Worm (Caenorhabditis elegans) whole organism, L1 larva: ENCODE results near the gene dmsr-5.
A peak's percentile ranks its signal among the peaks of the same experiment; 100 is the strongest.

Experiments used
- C04F5.9 ChIP-seq: sonication (generic microtip); optimal IDR thresholded peaks from 2 replicates; lab custom pipeline; 2016; ENCODE audit warnings: missing genetic modification characterization, missing compliant biosample characterization
- C34B4.2 ChIP-seq: sonication (generic microtip); optimal IDR thresholded peaks from 2 replicates; lab custom pipeline; 2017; ENCODE audit warnings: mild to moderate bottlenecking, missing genetic modification characterization, missing compliant biosample characterization
- F16B12.6 ChIP-seq: fragments of 150-350 bp; optimal IDR thresholded peaks from 2 replicates; lab custom pipeline; 2014; ENCODE audit warnings: missing biosample characterization, missing genetic modification characterization
- Y116A8C.19 ChIP-seq: sonication (generic microtip); optimal IDR thresholded peaks from 2 replicates; lab custom pipeline; 2016; ENCODE audit warnings: missing compliant biosample characterization, missing genetic modification characterization, borderline replicate concordance
- aha-1 ChIP-seq: fragments of 150-350 bp; optimal IDR thresholded peaks from 2 replicates; lab custom pipeline; 2014; ENCODE audit warnings: missing biosample characterization, missing genetic modification characterization
- aly-2 ChIP-seq: fragments of 150-350 bp; optimal IDR thresholded peaks from 2 replicates; lab custom pipeline; 2014; ENCODE audit warnings: missing biosample characterization, missing genetic modification characterization
- ceh-82 ChIP-seq, 3 experiments: fragments of 150-350 bp in 1 of 3; sonication (generic microtip) in 2 of 3; optimal IDR thresholded peaks; 2 replicates each; lab custom pipeline; 2014 to 2017; ENCODE audit warnings: missing biosample characterization in 3 of 3, missing genetic modification characterization in 3 of 3
- ceh-88 ChIP-seq: fragments of 200-800 bp; sonication (Bioruptor generic); IDR thresholded peaks from 2 replicates; pipeline ENCODE4 v1.3.6; 2022; ENCODE audit warnings: missing genetic modification characterization, missing compliant biosample characterization
- dsc-1 ChIP-seq: sonication (generic microtip); optimal IDR thresholded peaks from 2 replicates; lab custom pipeline; 2016; ENCODE audit warnings: mild to moderate bottlenecking, missing genetic modification characterization, missing compliant biosample characterization
- efl-1 ChIP-seq, 4 experiments: fragments of 150-350 bp; optimal IDR thresholded peaks in 3 of 4; peaks in 1 of 4; 1 replicate in 1 of 4; 2 replicates in 3 of 4; lab custom pipeline; 2014; ENCODE audit warnings: missing biosample characterization in 2 of 4, missing genetic modification characterization in 2 of 4, missing genetic modification reagents in 2 of 4
- efl-3 ChIP-seq: fragments of 200-800 bp; sonication (Bioruptor generic); optimal IDR thresholded peaks from 2 replicates; lab custom pipeline; 2018; ENCODE audit warnings: mild to moderate bottlenecking, missing genetic modification characterization, missing compliant biosample characterization
- egl-13 ChIP-seq: sonication (generic microtip); optimal IDR thresholded peaks from 2 replicates; lab custom pipeline; 2016; ENCODE audit warnings: missing genotype, missing genetic modification reagents, missing genetic modification characterization, missing compliant biosample characterization
- elt-2 ChIP-seq: sonication (generic microtip); optimal IDR thresholded peaks from 2 replicates; lab custom pipeline; 2016; ENCODE audit warnings: missing genetic modification characterization, mild to moderate bottlenecking, inconsistent platforms, missing compliant biosample characterization, missing genetic modification reagents
- hlh-4 ChIP-seq: sonication (generic microtip); optimal IDR thresholded peaks from 2 replicates; lab custom pipeline; 2016; ENCODE audit warnings: mild to moderate bottlenecking, missing genetic modification characterization, missing compliant biosample characterization
- irx-1 ChIP-seq: sonication (generic microtip); optimal IDR thresholded peaks from 2 replicates; lab custom pipeline; 2016; ENCODE audit warnings: missing genetic modification characterization, missing compliant biosample characterization
- jun-1 ChIP-seq: fragments of 150-350 bp; optimal IDR thresholded peaks from 2 replicates; lab custom pipeline; 2014; ENCODE audit warnings: missing biosample characterization, missing genetic modification reagents, missing genetic modification characterization
- lin-15B ChIP-seq: fragments of 150-350 bp; sonication (generic microtip); optimal IDR thresholded peaks from 3 replicates; lab custom pipeline; 2014; ENCODE audit warnings: missing biosample characterization, missing genetic modification characterization
- lin-35 ChIP-seq, 2 experiments: fragments of 150-350 bp; optimal IDR thresholded peaks; 2 replicates each; lab custom pipeline; 2014; ENCODE audit warnings: missing biosample characterization in 2 of 2, missing genetic modification characterization in 2 of 2, missing genetic modification reagents in 2 of 2
- lir-3 ChIP-seq: sonication (generic microtip); optimal IDR thresholded peaks from 2 replicates; lab custom pipeline; 2016; ENCODE audit warnings: mild to moderate bottlenecking, missing genetic modification characterization, moderate library complexity, missing compliant biosample characterization; ENCODE audit not compliant: poor library complexity
- lsy-2 ChIP-seq, 2 experiments: fragments of 150-350 bp; optimal IDR thresholded peaks; 2 replicates each; lab custom pipeline; 2014; ENCODE audit warnings: missing biosample characterization in 2 of 2, missing genetic modification characterization in 2 of 2
- mab-9 ChIP-seq: fragments of 200-800 bp; sonication (Bioruptor generic); IDR thresholded peaks from 2 replicates; pipeline ENCODE4 v1.3.6; 2022; ENCODE audit warnings: missing genetic modification reagents, missing genetic modification characterization, missing compliant biosample characterization
- mdl-1 ChIP-seq, 2 experiments: fragments of 150-350 bp; optimal IDR thresholded peaks; 2 replicates each; lab custom pipeline; 2014 to 2017; ENCODE audit warnings: missing biosample characterization in 2 of 2, missing genetic modification characterization in 2 of 2, inconsistent platforms in 1 of 2
- mef-2 ChIP-seq: fragments of 150-350 bp; optimal IDR thresholded peaks from 2 replicates; lab custom pipeline; 2014; ENCODE audit warnings: missing biosample characterization, missing genetic modification characterization
- nhr-11 ChIP-seq: fragments of 150-350 bp; optimal IDR thresholded peaks from 2 replicates; lab custom pipeline; 2014; ENCODE audit warnings: missing biosample characterization, missing genetic modification characterization
- nhr-20 ChIP-seq: sonication (generic microtip); optimal IDR thresholded peaks from 2 replicates; lab custom pipeline; 2016; ENCODE audit warnings: mild to moderate bottlenecking, missing genetic modification characterization, missing compliant biosample characterization
- nhr-47 ChIP-seq: sonication (generic microtip); optimal IDR thresholded peaks from 2 replicates; lab custom pipeline; 2016; ENCODE audit warnings: mild to moderate bottlenecking, missing genetic modification characterization, moderate library complexity, missing compliant biosample characterization
- nhr-71 ChIP-seq: sonication (generic microtip); optimal IDR thresholded peaks from 2 replicates; lab custom pipeline; 2016; ENCODE audit warnings: mild to moderate bottlenecking, missing genetic modification characterization, moderate library complexity, missing compliant biosample characterization
- nhr-90 ChIP-seq: sonication (generic microtip); optimal IDR thresholded peaks from 2 replicates; lab custom pipeline; 2016; ENCODE audit warnings: mild to moderate bottlenecking, missing genetic modification characterization, missing compliant biosample characterization; ENCODE audit not compliant: poor library complexity
- pag-3 ChIP-seq: sonication (generic microtip); optimal IDR thresholded peaks from 2 replicates; lab custom pipeline; 2017; ENCODE audit warnings: missing genetic modification characterization, mild to moderate bottlenecking, missing compliant biosample characterization, antibody characterized with exemption, borderline replicate concordance; ENCODE audit not compliant: insufficient read depth
- pqm-1 ChIP-seq: sonication (generic microtip); optimal IDR thresholded peaks from 3 replicates; lab custom pipeline; 2017; ENCODE audit warnings: missing biosample characterization, missing genetic modification characterization
- rnt-1 ChIP-seq: sonication (generic microtip); optimal IDR thresholded peaks from 2 replicates; lab custom pipeline; 2016; ENCODE audit warnings: mild to moderate bottlenecking, missing genetic modification characterization, moderate library complexity, missing compliant biosample characterization
- sptf-1 ChIP-seq: fragments of 150-350 bp; optimal IDR thresholded peaks from 2 replicates; lab custom pipeline; 2014; ENCODE audit warnings: missing biosample characterization, missing genetic modification characterization
- tbx-2 ChIP-seq: sonication (generic microtip); optimal IDR thresholded peaks from 2 replicates; lab custom pipeline; 2016; ENCODE audit warnings: missing genetic modification characterization, missing compliant biosample characterization
- tlp-1 ChIP-seq: fragments of 150-350 bp; optimal IDR thresholded peaks from 2 replicates; lab custom pipeline; 2014; ENCODE audit warnings: missing biosample characterization, missing genetic modification characterization
- unc-62 ChIP-seq: fragments of 150-350 bp; optimal IDR thresholded peaks from 2 replicates; lab custom pipeline; 2014; ENCODE audit warnings: missing biosample characterization, missing genetic modification reagents, missing genetic modification characterization
- zip-4 ChIP-seq: fragments of 200-800 bp; sonication (Bioruptor generic); optimal IDR thresholded peaks from 2 replicates; lab custom pipeline; 2018; ENCODE audit warnings: mild to moderate bottlenecking, missing genetic modification characterization, moderate library complexity, missing compliant biosample characterization

The dmsr-5 gene

DNA sequence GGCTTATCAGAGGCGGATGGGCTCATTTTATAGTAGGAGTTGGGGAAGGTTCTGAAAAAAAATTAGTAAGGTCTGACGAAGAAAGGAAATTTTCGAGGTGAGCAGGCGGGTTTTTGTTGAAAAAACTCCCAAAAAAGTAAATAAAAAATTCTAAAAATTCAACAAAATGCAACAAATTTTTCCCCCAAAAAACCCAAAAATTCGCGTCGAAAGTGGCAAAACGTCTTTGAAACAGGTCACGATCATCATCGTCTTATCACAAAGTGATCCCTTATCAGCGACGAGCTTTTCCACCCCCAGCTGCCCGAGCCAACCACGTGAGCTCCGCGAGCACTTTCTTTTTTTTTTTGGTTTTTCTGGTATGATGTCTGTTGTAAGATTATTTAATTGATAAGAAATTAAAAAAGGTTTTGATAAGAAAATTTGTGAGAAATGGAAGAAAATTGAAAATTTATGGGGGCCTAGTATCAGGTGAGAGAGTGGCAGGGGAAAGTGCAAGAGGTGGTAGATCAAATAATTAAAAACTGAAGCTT lies 31.5 kb upstream of the dmsr-5 start, which contains the start of gene Y48A6B.7:
TSS of gene Y48A6B.7 (minus strand) at position 51 of the 533 bp plus-strand sequence.
- TF ChIP-seq nhr-20 (tag; lab: Kevin White, UChicago) = peak; percentile 14
- peak; percentile 51 for TF ChIP-seq nhr-71 (tag; lab: Kevin White, UChicago)
- peak; percentile 81 for TF ChIP-seq pqm-1 (tag; lab: Kevin White, UChicago)
- TF ChIP-seq efl-1 (optimal IDR thresholded peaks at IDR 0.05; lab: Kevin White, UChicago) = no peak
- TF ChIP-seq efl-1 (GFP tag; optimal IDR thresholded peaks at IDR 0.05 in 1 of 2; lab: Kevin White, UChicago) = peak in 1 of 2 experiments; percentile 88
- no peak for TF ChIP-seq Y116A8C.19 (tag; lab: Kevin White, UChicago)
- no peak for TF ChIP-seq rnt-1 (tag; lab: Kevin White, UChicago)
- TF ChIP-seq tlp-1 (tag; lab: Kevin White, UChicago) = peak; percentile 0
- peak; percentile 32 for TF ChIP-seq jun-1
- peak in 1 of 2 experiments; percentile 24 for TF ChIP-seq lsy-2 (tag; optimal IDR thresholded peaks at IDR 0.05; lab: Kevin White, UChicago)
- TF ChIP-seq lin-35 (GFP tag; optimal IDR thresholded peaks at IDR 0.05; lab: Kevin White, UChicago) = peak in 1 of 2 experiments; percentile 51
- peak in 1 of 2 experiments; percentile 74 for TF ChIP-seq mdl-1 (tag; optimal IDR thresholded peaks at IDR 0.05; lab: Kevin White, UChicago)
- TF ChIP-seq lir-3 (tag; lab: Kevin White, UChicago) = no peak
- no peak for TF ChIP-seq F16B12.6 (tag; lab: Kevin White, UChicago)
- TF ChIP-seq irx-1 (tag; lab: Kevin White, UChicago) = no peak
- TF ChIP-seq nhr-90 (tag; lab: Kevin White, UChicago) = peak; percentile 60
- TF ChIP-seq C04F5.9 (tag; lab: Kevin White, UChicago) = no peak
- peak; percentile 98 for TF ChIP-seq elt-2

DNA sequence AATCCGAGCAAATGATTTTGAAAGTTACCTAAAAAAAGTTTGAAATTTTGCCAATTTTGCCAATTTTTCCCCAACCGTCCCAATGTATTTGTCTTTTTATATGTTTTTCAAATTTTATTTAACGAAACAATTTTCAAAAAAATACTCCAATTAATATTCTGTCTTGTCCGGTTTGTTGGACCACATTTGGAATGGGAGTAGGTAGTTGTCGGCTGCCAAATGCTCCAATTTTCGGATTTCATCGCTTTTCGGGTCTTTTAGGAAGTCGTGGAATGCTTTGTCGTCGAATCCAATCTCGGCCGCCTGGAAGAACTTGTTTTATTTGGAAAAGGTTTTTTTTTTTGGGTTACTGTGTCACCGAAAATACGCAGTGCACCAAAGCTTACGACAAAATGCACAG lies 30.1 kb upstream of the dmsr-5 start:
- TF ChIP-seq ceh-82 (tag; optimal IDR thresholded peaks at IDR 0.05; lab: Kevin White, UChicago) (no peak), hlh-4 (tag; lab: Kevin White, UChicago) (no peak), nhr-11 (no peak), mab-9 (GFP tag; lab: Robert Waterston, UW) (no peak), rnt-1 (tag; lab: Kevin White, UChicago) (no peak)
- TF ChIP-seq, all 84 proteins: peak for 0

DNA sequence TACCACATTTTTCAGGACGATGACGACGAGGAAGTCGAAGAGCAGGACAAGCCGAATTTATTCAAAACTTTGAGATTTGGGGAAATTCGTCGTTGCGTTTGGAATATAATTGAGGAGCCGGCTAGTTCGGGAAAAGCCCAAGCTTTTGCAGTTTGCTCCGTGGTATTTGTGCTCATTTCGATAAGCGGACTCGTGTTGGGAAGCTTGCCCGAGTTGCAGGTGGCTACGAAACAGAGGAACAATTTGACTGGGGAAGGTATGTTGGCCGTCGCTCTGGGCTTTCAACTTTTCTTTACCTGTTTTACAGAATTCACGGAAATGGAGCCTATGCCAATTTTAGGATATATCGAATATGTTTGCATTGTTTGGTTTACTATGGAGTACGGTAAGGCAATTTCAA lies 27.2 kb upstream of the dmsr-5 start:
- TF ChIP-seq egl-13 (no peak), tbx-2 (no peak), efl-1 (optimal IDR thresholded peaks at IDR 0.05; lab: Kevin White, UChicago) (no peak), efl-1 (GFP tag; optimal IDR thresholded peaks at IDR 0.05 in 1 of 2; lab: Kevin White, UChicago) (peak in 1 of 2 experiments; percentile 87), ceh-88 (GFP tag; lab: Robert Waterston, UW) (no peak), lin-15B (tag; lab: Kevin White, UChicago) (no peak), zip-4 (no peak), F16B12.6 (tag; lab: Kevin White, UChicago) (no peak), sptf-1 (no peak)

DNA sequence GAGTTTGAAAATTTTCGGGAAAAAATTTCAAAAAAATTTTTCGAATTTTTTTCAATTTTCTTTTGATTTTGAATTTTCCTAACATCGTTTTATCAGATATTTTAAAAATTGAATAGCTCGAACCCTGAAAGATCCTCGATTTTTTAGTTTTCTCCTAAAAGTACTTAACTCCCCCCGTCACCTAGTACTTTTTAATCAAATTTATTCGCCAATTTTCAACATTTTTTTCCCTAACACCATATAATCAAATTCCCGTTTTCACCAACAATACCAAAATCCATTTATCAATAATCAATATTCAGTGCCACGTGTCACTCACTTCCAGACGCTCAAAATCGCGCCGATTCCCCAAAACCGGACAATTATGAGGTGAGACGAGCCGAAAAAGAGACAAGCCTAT lies 17.2 kb upstream of the dmsr-5 start, which contains the start of gene kvs-4:
TSS of gene kvs-4 (plus strand) at position 301 of the 400 bp plus-strand sequence.
- no peak for TF ChIP-seq aha-1 (tag; lab: Kevin White, UChicago)
- no peak for TF ChIP-seq tbx-2
- no peak for TF ChIP-seq efl-3 (GFP tag; lab: Kevin White, UChicago)
- TF ChIP-seq, all 84 proteins: peak for 0

DNA sequence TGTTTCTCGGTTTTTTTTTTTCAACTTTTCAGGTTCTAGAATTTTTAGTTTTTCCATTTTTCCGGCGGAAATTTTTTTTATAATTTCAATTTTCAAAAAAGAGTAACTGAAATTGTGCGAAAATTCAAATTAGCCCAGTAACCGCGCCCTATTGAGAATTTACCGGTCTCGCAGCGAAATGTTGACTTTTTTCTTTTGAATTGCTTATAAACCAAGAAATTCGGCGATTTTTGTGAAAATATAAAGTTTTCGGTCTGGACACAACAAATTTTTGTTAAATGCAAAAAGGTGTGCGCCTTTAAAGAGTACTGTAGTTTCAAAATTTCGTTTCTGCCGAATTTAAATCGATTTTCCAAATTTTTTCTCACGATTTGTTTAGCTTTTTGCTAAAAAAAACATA lies 15.5 kb upstream of the dmsr-5 start:
- no peak for TF ChIP-seq efl-1 (optimal IDR thresholded peaks at IDR 0.05; lab: Kevin White, UChicago)
- TF ChIP-seq efl-1 (GFP tag; optimal IDR thresholded peaks at IDR 0.05 in 1 of 2; lab: Kevin White, UChicago) = peak in 1 of 2 experiments; percentile 72
- TF ChIP-seq nhr-20 (tag; lab: Kevin White, UChicago) = no peak

DNA sequence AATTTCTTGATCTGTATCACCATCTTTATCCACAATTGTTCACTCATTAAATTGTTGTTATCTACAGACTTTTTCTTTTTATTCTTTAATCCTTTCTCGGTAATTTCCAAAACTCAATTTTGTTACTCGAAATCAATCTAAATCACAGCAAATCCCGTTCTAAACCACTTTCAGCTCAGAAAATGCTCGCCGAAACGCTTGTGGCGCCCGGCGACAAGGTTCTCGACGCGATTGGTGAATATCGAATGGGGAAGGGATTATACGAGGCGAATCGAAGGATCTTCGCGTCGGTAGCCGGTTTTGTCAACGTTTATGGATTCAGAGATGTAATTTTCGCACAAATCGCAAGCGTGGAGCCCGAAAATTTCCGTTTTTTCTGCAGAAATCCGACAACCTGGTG lies 13.8 kb upstream of the dmsr-5 start, which contains the start of gene exos-1:
TSS of gene exos-1 (plus strand) at position 175 of the 400 bp plus-strand sequence.
- no peak for TF ChIP-seq nhr-90 (tag; lab: Kevin White, UChicago)
- no peak for TF ChIP-seq mef-2
- no peak for TF ChIP-seq rnt-1 (tag; lab: Kevin White, UChicago)
- no peak for TF ChIP-seq lsy-2 (tag; optimal IDR thresholded peaks at IDR 0.05; lab: Kevin White, UChicago)
- TF ChIP-seq mdl-1 (tag; optimal IDR thresholded peaks at IDR 0.05; lab: Kevin White, UChicago) = no peak
- TF ChIP-seq nhr-47 (tag; lab: Kevin White, UChicago) = no peak
- TF ChIP-seq unc-62 (GFP tag; lab: Kevin White, UChicago) = no peak
- TF ChIP-seq Y116A8C.19 (tag; lab: Kevin White, UChicago) = no peak
- no peak for TF ChIP-seq aly-2
- no peak for TF ChIP-seq pag-3
- no peak for TF ChIP-seq sptf-1
- no peak for TF ChIP-seq dsc-1 (tag; lab: Kevin White, UChicago)
- TF ChIP-seq C34B4.2 = no peak
- TF ChIP-seq, all 84 proteins: peak for 0
